Fruit fly (Drosophila melanogaster) whole organism, embryonic: ENCODE results near the gene capu.

ENCODE experiments used
- Atf6 ChIP-seq: fragments of 200-800 bp; sonication (Bioruptor generic); IDR thresholded peaks from 2 replicates; pipeline ENCODE4 v1.3.6; 2022; ENCODE audit warnings: missing biosample characterization, missing genetic modification characterization
- Blimp-1 ChIP-seq: fragments of 200-800 bp; sonication (Bioruptor generic); optimal IDR thresholded peaks from 3 replicates; lab custom pipeline; 2018; ENCODE audit warnings: missing biosample characterization, missing genetic modification characterization, mild to moderate bottlenecking, moderate library complexity, missing genetic modification reagents
- CG10147 ChIP-seq: fragments of 200-800 bp; sonication (Bioruptor generic); optimal IDR thresholded peaks from 2 replicates; lab custom pipeline; 2019; ENCODE audit warnings: missing biosample characterization, mild to moderate bottlenecking, missing genetic modification characterization, moderate library complexity
- CG10462 ChIP-seq: fragments of 200-800 bp; sonication (Bioruptor generic); optimal IDR thresholded peaks from 2 replicates; lab custom pipeline; 2016; ENCODE audit warnings: missing biosample characterization, missing genetic modification characterization
- CG12071 ChIP-seq: fragments of 200-800 bp; sonication (Bioruptor generic); optimal IDR thresholded peaks from 3 replicates; lab custom pipeline; 2018; ENCODE audit warnings: missing biosample characterization, mild to moderate bottlenecking, missing genetic modification characterization
- CG12659 ChIP-seq: fragments of 200-800 bp; sonication (Bioruptor generic); optimal IDR thresholded peaks from 3 replicates; lab custom pipeline; 2017; ENCODE audit warnings: mild to moderate bottlenecking, missing biosample characterization, missing genetic modification reagents, missing genetic modification characterization
- CG13296 ChIP-seq: fragments of 200-800 bp; sonication (Bioruptor generic); optimal IDR thresholded peaks from 3 replicates; lab custom pipeline; 2018; ENCODE audit warnings: missing biosample characterization, mild to moderate bottlenecking, missing genetic modification characterization
- CG14667 ChIP-seq: fragments of 200-800 bp; sonication (Bioruptor generic); IDR thresholded peaks from 2 replicates; pipeline ENCODE4 v1.3.6; 2022; ENCODE audit warnings: missing biosample characterization, missing genetic modification characterization
- CG14860 ChIP-seq: fragments of 200-800 bp; sonication (Bioruptor generic); IDR thresholded peaks from 3 replicates; pipeline ENCODE4 v1.3.6; 2022; ENCODE audit warnings: missing biosample characterization, missing genetic modification characterization; ENCODE audit not compliant: partially characterized antibody
- CG15011 ChIP-seq: fragments of 200-800 bp; sonication (Bioruptor generic); optimal IDR thresholded peaks from 3 replicates; lab custom pipeline; 2018; ENCODE audit warnings: missing biosample characterization, mild to moderate bottlenecking, missing genetic modification characterization
- CG15601 ChIP-seq: fragments of 200-800 bp; sonication (Bioruptor generic); optimal IDR thresholded peaks from 3 replicates; lab custom pipeline; 2019; ENCODE audit warnings: missing biosample characterization, mild to moderate bottlenecking, missing genetic modification characterization, moderate library complexity
- CG1602 ChIP-seq: fragments of 200-800 bp; sonication (Bioruptor generic); optimal IDR thresholded peaks from 3 replicates; lab custom pipeline; 2016; ENCODE audit warnings: missing biosample characterization, missing genetic modification characterization
- CG17186 ChIP-seq: fragments of 200-800 bp; sonication (Bioruptor generic); optimal IDR thresholded peaks from 3 replicates; lab custom pipeline; 2017; ENCODE audit warnings: missing biosample characterization, missing genetic modification reagents, missing genetic modification characterization
- CG17802 ChIP-seq: fragments of 200-800 bp; sonication (Bioruptor generic); optimal IDR thresholded peaks from 2 replicates; lab custom pipeline; 2018; ENCODE audit warnings: missing biosample characterization, mild to moderate bottlenecking, missing genetic modification characterization, moderate library complexity
- CG30403 ChIP-seq: fragments of 200-800 bp; sonication (Bioruptor generic); optimal IDR thresholded peaks from 3 replicates; lab custom pipeline; 2016; ENCODE audit warnings: missing biosample characterization, missing genetic modification characterization
- CG3065 ChIP-seq: fragments of 200-800 bp; sonication (Bioruptor generic); optimal IDR thresholded peaks from 2 replicates; lab custom pipeline; 2016; ENCODE audit warnings: missing biosample characterization, missing genetic modification characterization
- CG43689 ChIP-seq: fragments of 200-800 bp; sonication (Bioruptor generic); IDR thresholded peaks from 2 replicates; pipeline ENCODE4 v1.3.6; 2022; ENCODE audit warnings: missing biosample characterization, missing genetic modification characterization
- CG4820 ChIP-seq: fragments of 200-800 bp; sonication (Bioruptor generic); optimal IDR thresholded peaks from 3 replicates; lab custom pipeline; 2016; ENCODE audit warnings: missing biosample characterization, missing genetic modification characterization
- CG4854 ChIP-seq: fragments of 200-800 bp; sonication (Bioruptor generic); optimal IDR thresholded peaks from 2 replicates; lab custom pipeline; 2016; ENCODE audit warnings: missing biosample characterization, missing genetic modification characterization, inconsistent platforms
- CG8359 ChIP-seq: fragments of 200-800 bp; sonication (Bioruptor generic); optimal IDR thresholded peaks from 2 replicates; lab custom pipeline; 2017; ENCODE audit warnings: missing biosample characterization, mild to moderate bottlenecking, missing genetic modification characterization, borderline replicate concordance
- CG8944 ChIP-seq: fragments of 200-800 bp; sonication (Bioruptor generic); optimal IDR thresholded peaks from 3 replicates; lab custom pipeline; 2016; ENCODE audit warnings: missing biosample characterization, missing genetic modification characterization
- CrebB ChIP-seq: fragments of 200-800 bp; sonication (Bioruptor generic); optimal IDR thresholded peaks from 3 replicates; lab custom pipeline; 2018; ENCODE audit warnings: missing biosample characterization, mild to moderate bottlenecking, missing genetic modification characterization
- D ChIP-seq, 2 experiments: fragments of 200-800 bp in 1 of 2; fragments of >200 bp in 1 of 2; sonication (Bioruptor generic) in 1 of 2; optimal IDR thresholded peaks; 2 replicates in 1 of 2; 3 replicates in 1 of 2; lab custom pipeline; 2017; ENCODE audit warnings: mild to moderate bottlenecking in 1 of 2, missing biosample characterization in 1 of 2, missing genetic modification characterization in 1 of 2, missing genetic modification reagents in 1 of 2
- D19B ChIP-seq: fragments of 200-800 bp; sonication (Bioruptor generic); optimal IDR thresholded peaks from 2 replicates; lab custom pipeline; 2017; ENCODE audit warnings: missing biosample characterization, mild to moderate bottlenecking, missing genetic modification characterization
- Dp ChIP-seq: fragments of 200-800 bp; sonication (Bioruptor generic); optimal IDR thresholded peaks from 2 replicates; lab custom pipeline; 2018; ENCODE audit warnings: missing biosample characterization, mild to moderate bottlenecking, missing genetic modification characterization, moderate library complexity
- Eip74EF ChIP-seq, 2 experiments: fragments of 200-800 bp in 1 of 2; fragments of >200 bp in 1 of 2; sonication (Bioruptor generic) in 1 of 2; optimal IDR thresholded peaks; 2 replicates each; lab custom pipeline; 2017 to 2019; ENCODE audit warnings: missing biosample characterization in 2 of 2, missing genetic modification characterization in 2 of 2, mild to moderate bottlenecking in 1 of 2, moderate library complexity in 1 of 2
- Ets65A ChIP-seq: fragments of 200-800 bp; sonication (Bioruptor generic); peaks from one replicate; lab custom pipeline; 2016; ENCODE audit warnings: missing biosample characterization, missing genetic modification characterization
- Gsc ChIP-seq: fragments of 200-800 bp; sonication (Bioruptor generic); IDR thresholded peaks from 2 replicates; pipeline ENCODE4 v1.3.6; 2022; ENCODE audit warnings: missing biosample characterization, missing genetic modification characterization
- Optix ChIP-seq: fragments of 200-800 bp; sonication (Bioruptor generic); IDR thresholded peaks from 3 replicates; pipeline ENCODE4 v1.3.6; 2022; ENCODE audit warnings: missing biosample characterization, missing genetic modification characterization
- PHDP ChIP-seq: fragments of 200-800 bp; sonication (Bioruptor generic); optimal IDR thresholded peaks from 3 replicates; lab custom pipeline; 2018; ENCODE audit warnings: missing biosample characterization, mild to moderate bottlenecking, missing genetic modification characterization, moderate library complexity
- Stat92E ChIP-seq, 3 experiments: fragments of >200 bp in 2 of 3; fragments of 200-800 bp in 1 of 3; sonication (Bioruptor generic) in 1 of 3; optimal IDR thresholded peaks; 2 replicates each; lab custom pipeline; 2017 to 2019; ENCODE audit warnings: missing biosample characterization in 3 of 3, missing genetic modification characterization in 3 of 3, mild to moderate bottlenecking in 1 of 3, moderate library complexity in 1 of 3
- ato ChIP-seq: fragments of 200-800 bp; sonication (Bioruptor generic); IDR thresholded peaks from 2 replicates; pipeline ENCODE4 v1.3.6; 2022; ENCODE audit warnings: missing biosample characterization, missing genetic modification characterization; ENCODE audit not compliant: partially characterized antibody
- caup ChIP-seq: fragments of 200-800 bp; sonication (Bioruptor generic); optimal IDR thresholded peaks from 3 replicates; lab custom pipeline; 2017; ENCODE audit warnings: missing biosample characterization, mild to moderate bottlenecking, missing genetic modification characterization, moderate library complexity; ENCODE audit not compliant: severe bottlenecking
- croc ChIP-seq: fragments of 200-800 bp; sonication (Bioruptor generic); conservative IDR thresholded peaks from 3 replicates; pipeline ENCODE4 v1.3.6; 2022; ENCODE audit warnings: missing biosample characterization, missing genetic modification characterization
- danr ChIP-seq: fragments of 200-800 bp; sonication (Bioruptor generic); IDR thresholded peaks from 2 replicates; pipeline ENCODE4 v1.3.6; 2022; ENCODE audit warnings: missing biosample characterization, missing genetic modification characterization
- dimm ChIP-seq: fragments of 200-800 bp; sonication (Bioruptor generic); IDR thresholded peaks from 2 replicates; pipeline ENCODE4 v1.3.6; 2022; ENCODE audit warnings: missing biosample characterization, missing genetic modification characterization
- fd3F ChIP-seq: fragments of 200-800 bp; sonication (Bioruptor generic); optimal IDR thresholded peaks from 2 replicates; lab custom pipeline; 2018; ENCODE audit warnings: missing biosample characterization, mild to moderate bottlenecking, missing genetic modification characterization, moderate library complexity
- hkb ChIP-seq, 2 experiments: fragments of 200-800 bp in 1 of 2; fragments of >200 bp in 1 of 2; sonication (Bioruptor generic) in 1 of 2; IDR thresholded peaks in 1 of 2; optimal IDR thresholded peaks in 1 of 2; 2 replicates each; pipeline versions ENCODE4 v1.3.6 to Lab custom; 2017 to 2022; ENCODE audit warnings: missing biosample characterization in 1 of 2, missing genetic modification characterization in 1 of 2
- kay ChIP-seq: fragments of 200-800 bp; sonication (Bioruptor generic); optimal IDR thresholded peaks from 2 replicates; lab custom pipeline; 2016; ENCODE audit warnings: missing biosample characterization, missing genetic modification characterization
- nau ChIP-seq: fragments of 200-800 bp; sonication (Bioruptor generic); optimal IDR thresholded peaks from 3 replicates; lab custom pipeline; 2017; ENCODE audit warnings: missing biosample characterization, mild to moderate bottlenecking, missing genetic modification characterization, missing genetic modification reagents
- otp ChIP-seq: fragments of 200-800 bp; sonication (Bioruptor generic); IDR thresholded peaks from 3 replicates; pipeline ENCODE4, ENCODE4 v1.3.6; 2022; ENCODE audit warnings: missing biosample characterization, missing genetic modification characterization
- pb ChIP-seq: fragments of 200-800 bp; sonication (Bioruptor generic); optimal IDR thresholded peaks from 3 replicates; lab custom pipeline; 2016; ENCODE audit warnings: missing biosample characterization, missing genetic modification characterization
- prd ChIP-seq, 3 experiments: fragments of >200 bp in 2 of 3; fragments of 200-800 bp in 1 of 3; sonication (Bioruptor generic) in 1 of 3; optimal IDR thresholded peaks in 2 of 3; IDR thresholded peaks in 1 of 3; 2 replicates in 2 of 3; 3 replicates in 1 of 3; pipeline versions ENCODE4 v1.3.6 to Lab custom; 2017 to 2022; ENCODE audit warnings: missing biosample characterization in 1 of 3, missing genetic modification characterization in 1 of 3
- salm ChIP-seq: fragments of 200-800 bp; sonication (Bioruptor generic); optimal IDR thresholded peaks from 2 replicates; lab custom pipeline; 2018; ENCODE audit warnings: missing biosample characterization, mild to moderate bottlenecking, missing genetic modification characterization
- sd ChIP-seq: fragments of 200-800 bp; sonication (Bioruptor generic); optimal IDR thresholded peaks from 3 replicates; lab custom pipeline; 2018; ENCODE audit warnings: missing biosample characterization, mild to moderate bottlenecking, missing genetic modification characterization, moderate library complexity
- vnd ChIP-seq: fragments of 200-800 bp; sonication (Bioruptor generic); IDR thresholded peaks from 3 replicates; pipeline ENCODE4 v1.3.6; 2022; ENCODE audit warnings: missing biosample characterization, missing genetic modification characterization; ENCODE audit not compliant: partially characterized antibody
- vvl ChIP-seq: fragments of 200-800 bp; sonication (Bioruptor generic); IDR thresholded peaks from 2 replicates; pipeline ENCODE4 v1.3.6; 2022; ENCODE audit warnings: missing biosample characterization, missing genetic modification characterization
- yki ChIP-seq: fragments of >200 bp; optimal IDR thresholded peaks from 3 replicates; lab custom pipeline; 2018

The capu gene

DNA sequence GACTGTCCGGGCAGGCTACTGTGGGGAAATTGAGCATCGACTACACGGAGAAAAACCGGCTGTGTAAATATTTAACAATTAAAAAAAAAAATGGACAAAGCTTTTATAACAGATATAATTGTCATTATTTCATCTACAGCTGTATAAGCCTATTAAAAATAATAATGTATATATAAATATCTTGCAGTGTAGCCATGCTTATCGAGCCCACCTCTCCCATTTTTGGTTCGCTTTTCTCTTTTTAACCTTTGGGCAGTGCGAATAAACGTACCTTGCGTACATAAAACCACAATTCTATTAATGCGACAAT, 5.9 kb downstream of the capu start (continued):
- TF ChIP-seq nau (GFP tag; lab: Kevin White, UChicago) = no peak
- no peak for TF ChIP-seq vnd (GFP tag; lab: Robert Waterston, UW)
- no peak for TF ChIP-seq CG17186 (GFP tag; lab: Kevin White, UChicago)
- no peak for TF ChIP-seq Ets65A (GFP tag; lab: Kevin White, UChicago)
- TF ChIP-seq Eip74EF (GFP tag; optimal IDR thresholded peaks at IDR 0.05; lab: Kevin White, UChicago) = no peak
- TF ChIP-seq PHDP (tag; lab: Kevin White, UChicago) = peak; percentile 81
- TF ChIP-seq CG12071 = peak; percentile 40
- TF ChIP-seq CG10147 (GFP tag; lab: Kevin White, UChicago) = peak; percentile 78
- TF ChIP-seq hkb (optimal IDR thresholded peaks at IDR 0.05; lab: Kevin White, UChicago) = no peak
- TF ChIP-seq hkb (GFP tag; IDR thresholded peaks at IDR 0.05; lab: Robert Waterston, UW) = no peak
- no peak for TF ChIP-seq CG14860 (GFP tag; lab: Robert Waterston, UW)
- TF ChIP-seq CG15601 (tag; lab: Kevin White, UChicago) = no peak
- peak; percentile 40 for TF ChIP-seq CG12659
- TF ChIP-seq otp (GFP tag; lab: Robert Waterston, UW) = no peak
- TF ChIP-seq CG10462 = no peak
- TF ChIP-seq sd = no peak
- no peak for TF ChIP-seq CrebB (tag; lab: Kevin White, UChicago)
- TF ChIP-seq D19B (GFP tag; lab: Kevin White, UChicago) = no peak
- TF ChIP-seq Blimp-1 (GFP tag; lab: Kevin White, UChicago) = no peak
- TF ChIP-seq Optix (GFP tag; lab: Robert Waterston, UW) = no peak; the same call in 2 of the 3 replicates
- peak; percentile 63 for TF ChIP-seq CG1602
- TF ChIP-seq D (optimal IDR thresholded peaks at IDR 0.05; lab: Kevin White, UChicago) = no peak
- TF ChIP-seq D (GFP tag; optimal IDR thresholded peaks at IDR 0.05; lab: Kevin White, UChicago) = no peak
- TF ChIP-seq CG43689 (GFP tag; lab: Robert Waterston, UW) = 0 out of 2 replicates have a peak, but pooled peaks have one; percentile 26
- TF ChIP-seq prd (optimal IDR thresholded peaks at IDR 0.05; lab: Kevin White, UChicago) = no peak
- peak; percentile 79 for TF ChIP-seq prd (GFP tag; IDR thresholded peaks at IDR 0.05; lab: Robert Waterston, UW)
- no peak for TF ChIP-seq Stat92E (GFP tag; optimal IDR thresholded peaks at IDR 0.05; lab: Kevin White, UChicago)
- TF ChIP-seq CG30403 = peak; percentile 68
- TF ChIP-seq Gsc (GFP tag; lab: Robert Waterston, UW) = peak; percentile 24; the same call in 1 of the 2 replicates
- TF ChIP-seq yki = no peak
- TF ChIP-seq CG8359 (GFP tag; lab: Kevin White, UChicago) = peak; percentile 43
- TF ChIP-seq CG13296 (GFP tag; lab: Kevin White, UChicago) = peak; percentile 53
- TF ChIP-seq kay (GFP tag; lab: Kevin White, UChicago) = peak; percentile 31
- TF ChIP-seq Dp (GFP tag; lab: Kevin White, UChicago) = no peak
- peak; percentile 42; the same call in 1 of the 3 replicates for TF ChIP-seq croc
- TF ChIP-seq ato (GFP tag; lab: Robert Waterston, UW) = no peak
- 0 out of 2 replicates have a peak, but pooled peaks have one; percentile 7 for TF ChIP-seq dimm
- no peak for TF ChIP-seq salm
- TF ChIP-seq CG15011 (GFP tag; lab: Kevin White, UChicago) = peak; percentile 38
- TF ChIP-seq Atf6 (GFP tag; lab: Robert Waterston, UW) = no peak; the same call in 1 of the 2 replicates
- no peak for TF ChIP-seq CG3065 (GFP tag; lab: Kevin White, UChicago)
- TF ChIP-seq fd3F (GFP tag; lab: Kevin White, UChicago) = peak; percentile 67
- TF ChIP-seq CG17802 (tag; lab: Kevin White, UChicago) = peak; percentile 1
- TF ChIP-seq pb (GFP tag; lab: Kevin White, UChicago) = no peak
- no peak for TF ChIP-seq CG8944 (GFP tag; lab: Kevin White, UChicago)
- peak; percentile 62 for TF ChIP-seq CG4820 (GFP tag; lab: Kevin White, UChicago)
- TF ChIP-seq CG14667 (GFP tag; lab: Robert Waterston, UW) = peak; percentile 65
- peak; percentile 46; the same call in 1 of the 2 replicates for TF ChIP-seq danr (GFP tag; lab: Robert Waterston, UW)
- peak; percentile 32 for TF ChIP-seq caup
- TF ChIP-seq vvl (GFP tag; lab: Robert Waterston, UW) = no peak; the same call in 1 of the 2 replicates
- peak; percentile 15 for TF ChIP-seq CG4854
